Fruit fly (Drosophila melanogaster) whole organism, embryonic: ENCODE data around the gene Porin2.

Source experiments
- Adf1 ChIP-seq: fragments of 200-800 bp; sonication (Bioruptor generic); IDR thresholded peaks from 2 replicates; pipeline ENCODE4 v1.3.6; 2022; ENCODE audit warnings: missing biosample characterization, missing genetic modification characterization
- CG11504 ChIP-seq: fragments of 200-800 bp; sonication (Bioruptor generic); optimal IDR thresholded peaks from 3 replicates; lab custom pipeline; 2019; ENCODE audit warnings: missing biosample characterization, mild to moderate bottlenecking, missing genetic modification characterization, moderate library complexity
- CG11696 ChIP-seq: fragments of 200-800 bp; sonication (Bioruptor generic); IDR thresholded peaks from 2 replicates; pipeline ENCODE4 v1.3.6; 2022; ENCODE audit warnings: missing biosample characterization, missing genetic modification characterization
- CG12236 ChIP-seq: fragments of 200-800 bp; sonication (Bioruptor generic); optimal IDR thresholded peaks from 2 replicates; lab custom pipeline; 2016; ENCODE audit warnings: missing biosample characterization, missing genetic modification characterization
- CG1233 ChIP-seq: fragments of 200-800 bp; sonication (Bioruptor generic); optimal IDR thresholded peaks from 4 replicates; lab custom pipeline; 2018; ENCODE audit warnings: missing biosample characterization, mild to moderate bottlenecking, missing genetic modification characterization
- CG13296 ChIP-seq: fragments of 200-800 bp; sonication (Bioruptor generic); optimal IDR thresholded peaks from 3 replicates; lab custom pipeline; 2018; ENCODE audit warnings: missing biosample characterization, mild to moderate bottlenecking, missing genetic modification characterization
- CG16863 ChIP-seq: fragments of 200-800 bp; sonication (Bioruptor generic); optimal IDR thresholded peaks from 3 replicates; lab custom pipeline; 2016; ENCODE audit warnings: missing biosample characterization, missing genetic modification characterization
- CG18764 ChIP-seq: fragments of 200-800 bp; sonication (Bioruptor generic); optimal IDR thresholded peaks from 3 replicates; lab custom pipeline; 2016; ENCODE audit warnings: missing biosample characterization, missing genetic modification characterization
- CG2129 ChIP-seq: fragments of 200-800 bp; sonication (Bioruptor generic); IDR thresholded peaks from 2 replicates; pipeline ENCODE4 v1.3.6; 2022; ENCODE audit warnings: missing biosample characterization, missing genetic modification characterization; ENCODE audit not compliant: partially characterized antibody
- CG2199 ChIP-seq: fragments of 200-800 bp; sonication (Bioruptor generic); IDR thresholded peaks from 3 replicates; pipeline ENCODE4 v1.3.6; 2022; ENCODE audit warnings: missing biosample characterization, missing genetic modification characterization
- CG2712 ChIP-seq: fragments of 200-800 bp; optimal IDR thresholded peaks from 3 replicates; lab custom pipeline; 2019; ENCODE audit warnings: missing biosample characterization, mild to moderate bottlenecking, missing genetic modification characterization, moderate library complexity
- CG32532 ChIP-seq: fragments of 200-800 bp; sonication (Bioruptor generic); IDR thresholded peaks from 2 replicates; pipeline ENCODE4 v1.3.6; 2022; ENCODE audit warnings: missing biosample characterization, missing genetic modification characterization
- CG6689 ChIP-seq: fragments of 200-800 bp; sonication (Bioruptor generic); IDR thresholded peaks from 2 replicates; pipeline ENCODE4 v1.3.6; 2022; ENCODE audit warnings: missing biosample characterization, missing genetic modification characterization
- CG7357 ChIP-seq: fragments of 200-800 bp; sonication (Bioruptor generic); IDR thresholded peaks from 3 replicates; pipeline ENCODE4 v1.3.6; 2022; ENCODE audit warnings: missing biosample characterization, missing genetic modification characterization
- CG9876 ChIP-seq: fragments of 200-800 bp; sonication (Bioruptor generic); optimal IDR thresholded peaks from 2 replicates; lab custom pipeline; 2016; ENCODE audit warnings: missing biosample characterization, missing genetic modification characterization
- CHES-1-like ChIP-seq: fragments of 200-800 bp; sonication (Bioruptor generic); optimal IDR thresholded peaks from 2 replicates; lab custom pipeline; 2016; ENCODE audit warnings: missing biosample characterization, missing genetic modification characterization
- CTCF ChIP-seq: fragments of 200-800 bp; sonication (Bioruptor generic); optimal IDR thresholded peaks from 2 replicates; lab custom pipeline; 2017; ENCODE audit warnings: missing biosample characterization, mild to moderate bottlenecking, missing genetic modification characterization, moderate library complexity
- Ets65A ChIP-seq: fragments of 200-800 bp; sonication (Bioruptor generic); peaks from one replicate; lab custom pipeline; 2016; ENCODE audit warnings: missing biosample characterization, missing genetic modification characterization
- Fer2 ChIP-seq: fragments of 200-800 bp; sonication (Bioruptor generic); optimal IDR thresholded peaks from 2 replicates; lab custom pipeline; 2018; ENCODE audit warnings: missing biosample characterization, mild to moderate bottlenecking, missing genetic modification characterization, moderate library complexity
- H2.0 ChIP-seq: fragments of 200-800 bp; sonication (Bioruptor generic); IDR thresholded peaks from 2 replicates; pipeline ENCODE4 v1.3.6; 2022; ENCODE audit warnings: missing biosample characterization, missing genetic modification characterization
- Hey ChIP-seq: fragments of 200-800 bp; sonication (Bioruptor generic); optimal IDR thresholded peaks from 3 replicates; lab custom pipeline; 2018; ENCODE audit warnings: missing biosample characterization, mild to moderate bottlenecking, missing genetic modification characterization
- Jarid2 ChIP-seq: fragments of 200-800 bp; sonication (Bioruptor generic); optimal IDR thresholded peaks from 3 replicates; lab custom pipeline; 2017; ENCODE audit warnings: mild to moderate bottlenecking, missing biosample characterization, missing genetic modification reagents, missing genetic modification characterization
- MESR4 ChIP-seq: fragments of 200-800 bp; sonication (Bioruptor generic); optimal IDR thresholded peaks from 2 replicates; lab custom pipeline; 2018; ENCODE audit warnings: missing biosample characterization, mild to moderate bottlenecking, missing genetic modification characterization, moderate library complexity
- Med ChIP-seq: fragments of 200-800 bp; sonication (Bioruptor generic); peaks from one replicate; lab custom pipeline; 2016; ENCODE audit warnings: missing biosample characterization, missing genetic modification characterization, mild to moderate bottlenecking, inconsistent platforms, moderate library complexity
- Nf-YB ChIP-seq: fragments of 200-800 bp; sonication (Bioruptor generic); optimal IDR thresholded peaks from 3 replicates; lab custom pipeline; 2019; ENCODE audit warnings: missing biosample characterization, mild to moderate bottlenecking, missing genetic modification characterization, moderate library complexity
- Sry-δ ChIP-seq: fragments of 200-800 bp; sonication (Bioruptor generic); optimal IDR thresholded peaks from 2 replicates; lab custom pipeline; 2016; ENCODE audit warnings: missing biosample characterization, missing genetic modification characterization
- Trl ChIP-seq, 3 experiments: fragments of >200 bp in 2 of 3; fragments of 200-800 bp in 1 of 3; sonication (Bioruptor generic) in 1 of 3; optimal IDR thresholded peaks; 2 replicates in 1 of 3; 3 replicates in 2 of 3; lab custom pipeline; 2016 to 2017; ENCODE audit warnings: missing biosample characterization in 1 of 3, missing genetic modification characterization in 1 of 3
- ara ChIP-seq: fragments of 200-800 bp; sonication (Bioruptor generic); IDR thresholded peaks from 2 replicates; pipeline ENCODE4 v1.3.6; 2022; ENCODE audit warnings: missing biosample characterization, missing genetic modification characterization
- chm ChIP-seq: fragments of 200-800 bp; sonication (Bioruptor generic); IDR thresholded peaks from 2 replicates; pipeline ENCODE4 v1.3.6; 2022; ENCODE audit warnings: missing biosample characterization, missing genetic modification characterization
- crol ChIP-seq: fragments of 200-800 bp; sonication (Bioruptor generic); IDR thresholded peaks from 2 replicates; pipeline ENCODE4 v1.3.6; 2022; ENCODE audit warnings: missing biosample characterization, missing genetic modification characterization
- dpn ChIP-seq, 2 experiments: fragments of 200-800 bp; sonication (Bioruptor generic); optimal IDR thresholded peaks; 3 replicates each; lab custom pipeline; 2016; ENCODE audit warnings: missing biosample characterization in 2 of 2, missing genetic modification characterization in 2 of 2
- emc ChIP-seq: fragments of 200-800 bp; sonication (Bioruptor generic); optimal IDR thresholded peaks from 2 replicates; lab custom pipeline; 2016; ENCODE audit warnings: missing biosample characterization, missing genetic modification characterization
- ftz-f1 ChIP-seq: fragments of 200-800 bp; sonication (Bioruptor generic); optimal IDR thresholded peaks from 2 replicates; lab custom pipeline; 2016; ENCODE audit warnings: missing biosample characterization, missing genetic modification characterization
- inv ChIP-seq: fragments of 200-800 bp; sonication (Bioruptor generic); IDR thresholded peaks from 2 replicates; pipeline ENCODE4 v1.3.6; 2022; ENCODE audit warnings: missing biosample characterization, missing genetic modification characterization; ENCODE audit not compliant: partially characterized antibody
- lbe ChIP-seq: fragments of 200-800 bp; sonication (Bioruptor generic); optimal IDR thresholded peaks from 2 replicates; lab custom pipeline; 2016; ENCODE audit warnings: missing biosample characterization, mild to moderate bottlenecking, missing genetic modification characterization
- lilli ChIP-seq: fragments of 200-800 bp; sonication (Bioruptor generic); optimal IDR thresholded peaks from 3 replicates; lab custom pipeline; 2016; ENCODE audit warnings: missing biosample characterization, missing genetic modification characterization
- lola ChIP-seq, 3 experiments: fragments of >200 bp in 2 of 3; fragments of 200-800 bp in 1 of 3; sonication (Bioruptor generic) in 1 of 3; optimal IDR thresholded peaks; 2 replicates each; lab custom pipeline; 2017 to 2019; ENCODE audit warnings: missing biosample characterization in 3 of 3, missing genetic modification characterization in 3 of 3, mild to moderate bottlenecking in 1 of 3, moderate library complexity in 1 of 3
- nmo ChIP-seq: fragments of 200-800 bp; sonication (Bioruptor generic); optimal IDR thresholded peaks from 2 replicates; lab custom pipeline; 2018; ENCODE audit warnings: missing biosample characterization, mild to moderate bottlenecking, missing genetic modification characterization, moderate library complexity
- nom ChIP-seq: fragments of 200-800 bp; sonication (Bioruptor generic); optimal IDR thresholded peaks from 2 replicates; lab custom pipeline; 2017; ENCODE audit warnings: missing biosample characterization, missing genetic modification characterization, mild to moderate bottlenecking, moderate library complexity, missing genetic modification reagents
- phol ChIP-seq: fragments of 200-800 bp; sonication (Bioruptor generic); optimal IDR thresholded peaks from 3 replicates; lab custom pipeline; 2018; ENCODE audit warnings: missing biosample characterization, mild to moderate bottlenecking, missing genetic modification characterization, moderate library complexity
- pros ChIP-seq: fragments of 200-800 bp; sonication (Bioruptor generic); optimal IDR thresholded peaks from 3 replicates; lab custom pipeline; 2019; ENCODE audit warnings: missing biosample characterization, mild to moderate bottlenecking, missing genetic modification characterization, moderate library complexity
- pzg ChIP-seq: fragments of 200-800 bp; sonication (Bioruptor generic); optimal IDR thresholded peaks from 3 replicates; lab custom pipeline; 2018; ENCODE audit warnings: missing biosample characterization, mild to moderate bottlenecking, missing genetic modification characterization, moderate library complexity
- scrt ChIP-seq: fragments of 200-800 bp; sonication (Bioruptor generic); optimal IDR thresholded peaks from 2 replicates; lab custom pipeline; 2018; ENCODE audit warnings: missing biosample characterization, mild to moderate bottlenecking, missing genetic modification characterization, moderate library complexity
- slbo ChIP-seq: fragments of 200-800 bp; sonication (Bioruptor generic); IDR thresholded peaks from 2 replicates; pipeline ENCODE4 v1.3.6; 2022; ENCODE audit warnings: missing biosample characterization, missing genetic modification characterization
- tna ChIP-seq: fragments of 200-800 bp; sonication (Bioruptor generic); IDR thresholded peaks from 2 replicates; pipeline ENCODE4 v1.3.6; 2022; ENCODE audit warnings: missing biosample characterization, missing genetic modification characterization; ENCODE audit not compliant: partially characterized antibody
- tup ChIP-seq: fragments of 200-800 bp; sonication (Bioruptor generic); optimal IDR thresholded peaks from 2 replicates; lab custom pipeline; 2016; ENCODE audit warnings: missing biosample characterization, mild to moderate bottlenecking, missing genetic modification characterization, moderate library complexity
- unc-4 ChIP-seq: fragments of 200-800 bp; sonication (Bioruptor generic); IDR thresholded peaks from 2 replicates; pipeline ENCODE4 v1.3.6; 2022; ENCODE audit warnings: missing biosample characterization, missing genetic modification characterization; ENCODE audit not compliant: partially characterized antibody

The Porin2 gene

DNA sequence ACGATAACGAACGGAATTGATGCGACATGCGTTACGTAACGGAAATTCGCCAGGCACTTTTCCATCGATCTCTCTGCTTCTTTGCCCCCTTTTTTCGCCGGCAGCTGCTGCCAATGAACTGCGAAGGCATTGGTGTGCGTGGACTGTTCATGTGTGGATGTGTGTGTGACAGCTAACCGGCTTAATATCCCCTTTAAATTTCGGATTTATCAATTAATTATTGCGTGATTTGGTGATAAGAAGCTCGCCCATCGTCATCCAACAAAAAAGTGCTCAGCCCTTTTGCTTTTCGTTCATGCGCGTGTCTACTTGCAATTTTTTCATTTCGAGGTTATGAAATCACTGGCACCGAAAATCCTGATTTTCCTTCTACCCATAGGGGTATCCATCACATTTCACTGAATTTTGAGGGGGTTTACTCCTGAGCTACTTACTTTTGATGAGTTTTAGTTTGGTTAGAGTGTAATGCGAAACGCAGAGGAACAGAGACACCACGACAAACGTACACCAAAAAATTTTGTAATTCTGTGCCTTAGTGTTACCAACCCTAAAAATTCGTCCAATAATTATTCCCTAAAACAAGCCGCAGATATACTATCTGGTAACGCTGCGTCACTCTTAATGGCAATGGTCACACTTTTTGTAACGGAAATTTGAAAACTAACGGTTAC is 3.6 kb upstream of the Porin2 start, which contains the start of gene porin (continued):
- TF ChIP-seq inv (GFP tag; lab: Robert Waterston, UW) = 0 out of 2 replicates have a peak, but pooled peaks have one; percentile 11
- TF ChIP-seq Nf-YB (GFP tag; lab: Kevin White, UChicago) = peak; percentile 9
- peak; percentile 38 for TF ChIP-seq nom
- peak; percentile 48 for TF ChIP-seq CG2712 (tag; lab: Kevin White, UChicago)
- peak; percentile 11 for TF ChIP-seq CHES-1-like (GFP tag; lab: Kevin White, UChicago)
- TF ChIP-seq Hey (tag; lab: Kevin White, UChicago) = no peak
- peak; percentile 94 for TF ChIP-seq MESR4 (GFP tag; lab: Kevin White, UChicago)
- TF ChIP-seq ara = peak; percentile 16; the same call in 1 of the 2 replicates
- peak; percentile 48 for TF ChIP-seq nmo (GFP tag; lab: Kevin White, UChicago)
- peak; percentile 5 for TF ChIP-seq scrt (GFP tag; lab: Kevin White, UChicago)
- TF ChIP-seq CG11504 = peak; percentile 38
- TF ChIP-seq CG12236 (GFP tag; lab: Kevin White, UChicago) = no peak
- peak; percentile 50 for TF ChIP-seq Sry-δ (GFP tag; lab: Kevin White, UChicago)
- TF ChIP-seq tup (GFP tag; lab: Kevin White, UChicago) = no peak
- peak; percentile 96 for TF ChIP-seq pzg (GFP tag; lab: Kevin White, UChicago)
- peak; percentile 86 for TF ChIP-seq Med (GFP tag; lab: Kevin White, UChicago)
- TF ChIP-seq CG13296 (GFP tag; lab: Kevin White, UChicago) = peak; percentile 33
- no peak for TF ChIP-seq CG2129 (GFP tag; lab: Robert Waterston, UW)
- TF ChIP-seq CTCF = peak; percentile 9

dm6 chr2L:10849511-10850191 is 2.8 kb upstream of the Porin2 start, which contains the start of gene SmydA-3:
TSS of gene SmydA-3 (plus strand) at chr2L:10850141.
- TF ChIP-seq CG9876 (GFP tag; lab: Kevin White, UChicago) = no peak
- TF ChIP-seq CG32532 (GFP tag; lab: Robert Waterston, UW) = peak; percentile 45; the same call in 1 of the 2 replicates
- no peak for TF ChIP-seq tna (GFP tag; lab: Robert Waterston, UW)
- peak; percentile 78 for TF ChIP-seq CG11696 (GFP tag; lab: Robert Waterston, UW)
- TF ChIP-seq chm (GFP tag; lab: Robert Waterston, UW) = 0 out of 2 replicates have a peak, but pooled peaks have one; percentile 6
- no peak for TF ChIP-seq Adf1 (GFP tag; lab: Robert Waterston, UW)
- TF ChIP-seq CG1233 = no peak
- TF ChIP-seq pros (GFP tag; lab: Kevin White, UChicago) = no peak
- no peak for TF ChIP-seq CG6689 (GFP tag; lab: Robert Waterston, UW)
- TF ChIP-seq lola (GFP tag; optimal IDR thresholded peaks at IDR 0.05; lab: Kevin White, UChicago) = no peak
- no peak for TF ChIP-seq unc-4 (GFP tag; lab: Robert Waterston, UW)
- TF ChIP-seq emc (GFP tag; lab: Kevin White, UChicago) = no peak
- TF ChIP-seq Med (GFP tag; lab: Kevin White, UChicago) = peak; percentile 62
- peak; percentile 8 for TF ChIP-seq lilli (GFP tag; lab: Kevin White, UChicago)
- no peak for TF ChIP-seq CG18764 (GFP tag; lab: Kevin White, UChicago)
- TF ChIP-seq dpn (GFP tag; optimal IDR thresholded peaks at IDR 0.05; lab: Kevin White, UChicago) = peak in 1 of 2 experiments; percentile 17
- peak; percentile 44; the same call in 1 of the 2 replicates for TF ChIP-seq slbo (GFP tag; lab: Robert Waterston, UW)
- no peak for TF ChIP-seq Trl (optimal IDR thresholded peaks at IDR 0.05; lab: Kevin White, UChicago)
- no peak for TF ChIP-seq Trl (GFP tag; optimal IDR thresholded peaks at IDR 0.05; lab: Kevin White, UChicago)
- 0 out of 2 replicates have a peak, but pooled peaks have one; percentile 30 for TF ChIP-seq crol (GFP tag; lab: Robert Waterston, UW)
- TF ChIP-seq CG7357 (GFP tag; lab: Robert Waterston, UW) = 0 out of 3 replicates have a peak, but pooled peaks have one; percentile 22
- TF ChIP-seq ftz-f1 = no peak
- no peak for TF ChIP-seq CG16863 (GFP tag; lab: Kevin White, UChicago)
- peak; percentile 31 for TF ChIP-seq phol (tag; lab: Kevin White, UChicago)
- no peak for TF ChIP-seq Jarid2
- peak; percentile 82 for TF ChIP-seq Ets65A (GFP tag; lab: Kevin White, UChicago)
- no peak for TF ChIP-seq CG2199 (GFP tag; lab: Robert Waterston, UW)
- TF ChIP-seq H2.0 (GFP tag; lab: Robert Waterston, UW) = no peak
- no peak for TF ChIP-seq lbe (GFP tag; lab: Kevin White, UChicago)
- no peak for TF ChIP-seq Fer2 (tag; lab: Kevin White, UChicago)
